Worm (Caenorhabditis elegans): ENCODE results near the gene alkb-8.

The alkb-8 gene

ce11 chrIII:3677378-3677777, 31.8 kb upstream of the alkb-8 start:
- TF ChIP-seq lin-35 (GFP tag; optimal IDR thresholded peaks at IDR 0.05) (peak in 1 of 3 experiments; percentile 59), attf-6 (GFP tag; IDR thresholded peaks at IDR 0.05) (no peak), efl-1 (GFP tag; optimal IDR thresholded peaks at IDR 0.05) (no peak), Y79H2A.3 (GFP tag; conservative IDR thresholded peaks at IDR 0.05) (no peak), bed-1 (GFP tag; IDR thresholded peaks at IDR 0.05) (no peak), F39B2.1 (GFP tag; IDR thresholded peaks at IDR 0.05) (no peak), cebp-2 (GFP tag; IDR thresholded peaks at IDR 0.05) (no peak), gei-17 (GFP tag; optimal IDR thresholded peaks at IDR 0.05) (no peak), Y53F4B.3 (GFP tag; IDR thresholded peaks at IDR 0.05) (no peak), fkh-3 (tag; optimal IDR thresholded peaks at IDR 0.05) (no peak), somi-1 (GFP tag; optimal IDR thresholded peaks at IDR 0.05) (no peak), B0336.3 (GFP tag; IDR thresholded peaks at IDR 0.05) (no peak), F33H1.4 (GFP tag; IDR thresholded peaks at IDR 0.05) (no peak), F49E8.2 (tag; optimal IDR thresholded peaks at IDR 0.05; ENCODE audit: insufficient read depth) (no peak), tbp1 (GFP tag; optimal IDR thresholded peaks at IDR 0.05) (no peak), athp-1 (tag; optimal IDR thresholded peaks at IDR 0.05) (no peak), lin-40 (tag; optimal IDR thresholded peaks at IDR 0.05) (peak; percentile 70), snpc-1.1 (tag; optimal IDR thresholded peaks at IDR 0.05; ENCODE audit: insufficient read depth) (no peak), K11D2.4 (GFP tag; IDR thresholded peaks at IDR 0.05) (0 out of 2 replicates have a peak, but pooled peaks have one; percentile 23), hrde-1 (tag; optimal IDR thresholded peaks at IDR 0.05; ENCODE audit: borderline replicate concordance) (no peak), nfyb-1 (GFP tag; IDR thresholded peaks at IDR 0.05) (peak; percentile 66; the same call in 1 of the 2 replicates), ceh-58 (GFP tag; IDR thresholded peaks at IDR 0.05) (no peak), hsf-1 (GFP tag; IDR thresholded peaks at IDR 0.05) (no peak), lsy-27 (tag; optimal IDR thresholded peaks at IDR 0.05; ENCODE audit: borderline replicate concordance, insufficient read depth) (no peak), C17E4.6 (GFP tag; IDR thresholded peaks at IDR 0.05) (no peak), repo-1 (tag; optimal IDR thresholded peaks at IDR 0.05) (no peak), let-607 (tag; optimal IDR thresholded peaks at IDR 0.05) (no peak), attf-3 (GFP tag; conservative IDR thresholded peaks at IDR 0.05) (no peak), zfh-2 (GFP tag; conservative IDR thresholded peaks at IDR 0.05) (peak; percentile 49; the same call in 1 of the 2 replicates), bed-2 (GFP tag; IDR thresholded peaks at IDR 0.05) (no peak), F23B12.7 (tag; optimal IDR thresholded peaks at IDR 0.05; ENCODE audit: insufficient read depth) (no peak), ztf-25 (GFP tag; IDR thresholded peaks at IDR 0.05) (no peak), sea-2 (GFP tag; IDR thresholded peaks at IDR 0.05) (no peak), mes-4 (tag; optimal IDR thresholded peaks at IDR 0.05) (no peak), ceh-79 (tag; optimal IDR thresholded peaks at IDR 0.05) (no peak), attf-5 (GFP tag; optimal IDR thresholded peaks at IDR 0.05) (peak; percentile 25), rcor-1 (GFP tag; IDR thresholded peaks at IDR 0.05) (no peak), snpc-4 (GFP tag; optimal IDR thresholded peaks at IDR 0.05) (no peak), snpc-4 (tag; optimal IDR thresholded peaks at IDR 0.05) (no peak), Y67H2A.10 (GFP tag; conservative IDR thresholded peaks at IDR 0.05) (no peak), nhr-90 (tag; optimal IDR thresholded peaks at IDR 0.05) (no peak), ets-4 (GFP tag; optimal IDR thresholded peaks at IDR 0.05) (no peak), snpc-3.4 (tag; optimal IDR thresholded peaks at IDR 0.05) (no peak), ztf-18 (tag; optimal IDR thresholded peaks at IDR 0.05) (no peak), dox-1 (GFP tag; IDR thresholded peaks at IDR 0.05) (no peak), unc-130 (GFP tag; optimal IDR thresholded peaks at IDR 0.05) (no peak), sdz-38 (tag; optimal IDR thresholded peaks at IDR 0.05) (no peak), ceh-27 (GFP tag; optimal IDR thresholded peaks at IDR 0.05) (peak; percentile 66)

Data from whole organism, young adult.